Fruit fly (Drosophila melanogaster): ENCODE results near the gene CG33229.
A peak's percentile ranks its signal among the peaks of the same experiment; 100 is the strongest.

DNA sequence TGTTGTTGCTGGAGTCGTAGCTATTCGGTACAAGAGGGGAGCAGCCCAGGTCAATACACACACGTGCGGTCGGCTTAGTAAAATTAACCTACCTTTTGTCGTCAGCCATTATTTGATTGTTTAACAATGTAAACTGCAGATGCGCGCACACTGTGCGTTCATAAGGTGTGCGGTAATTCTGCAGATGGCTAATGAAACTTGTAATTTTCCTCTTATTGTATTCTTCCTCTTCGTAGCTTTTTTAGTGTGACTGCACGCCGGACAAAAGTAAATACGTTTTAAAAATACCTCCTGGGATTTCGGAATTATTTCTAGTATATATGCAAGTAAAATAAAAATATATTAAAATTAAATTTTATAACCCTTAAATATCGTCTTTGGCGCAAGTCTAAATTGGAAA is 12.5 kb upstream of the CG33229 start, which contains the start of gene Prp4k:
- TF ChIP-seq CG14711 (tag; optimal IDR thresholded peaks at IDR 0.05) (no peak), Mnt (GFP tag; optimal IDR thresholded peaks at IDR 0.05) (peak; percentile 82), Clk (GFP tag; optimal IDR thresholded peaks at IDR 0.05) (no peak), toe (GFP tag; optimal IDR thresholded peaks at IDR 0.05) (no peak), CG1620 (GFP tag; optimal IDR thresholded peaks at IDR 0.05) (no peak), CG5204 (GFP tag; optimal IDR thresholded peaks at IDR 0.05) (no peak), Crg-1 (GFP tag; optimal IDR thresholded peaks at IDR 0.05) (no peak), cnc (optimal IDR thresholded peaks at IDR 0.05) (no peak), kay (GFP tag; ENCODE audit: borderline replicate concordance) (no peak), CG7101 (tag; optimal IDR thresholded peaks at IDR 0.05) (no peak), bab1 (GFP tag; optimal IDR thresholded peaks at IDR 0.05) (peak; percentile 36), Hr96 (GFP tag; optimal IDR thresholded peaks at IDR 0.05) (no peak), pad (GFP tag; optimal IDR thresholded peaks at IDR 0.05) (no peak), CG7045 (GFP tag; optimal IDR thresholded peaks at IDR 0.05) (no peak)

All from whole organism, adult.